Fruit fly (Drosophila melanogaster) whole organism, embryonic: ENCODE data around the gene CG42781.

ENCODE experiments used
- ATbp ChIP-seq: fragments of 200-800 bp; sonication (Bioruptor generic); optimal IDR thresholded peaks from 2 replicates; lab custom pipeline; 2017; ENCODE audit warnings: missing biosample characterization, mild to moderate bottlenecking, missing genetic modification characterization, missing genetic modification reagents
- BEAF-32 ChIP-seq: fragments of 200-800 bp; sonication (Bioruptor generic); optimal IDR thresholded peaks from 3 replicates; lab custom pipeline; 2017; ENCODE audit warnings: missing biosample characterization, missing genetic modification characterization, mild to moderate bottlenecking, moderate library complexity, missing genetic modification reagents
- CG10267 ChIP-seq: fragments of 200-800 bp; sonication (Bioruptor generic); optimal IDR thresholded peaks from 2 replicates; lab custom pipeline; 2018; ENCODE audit warnings: missing biosample characterization, mild to moderate bottlenecking, missing genetic modification characterization, moderate library complexity
- CG10431 ChIP-seq: fragments of 200-800 bp; sonication (Bioruptor generic); optimal IDR thresholded peaks from 3 replicates; lab custom pipeline; 2018; ENCODE audit warnings: missing biosample characterization, mild to moderate bottlenecking, missing genetic modification characterization
- CG11456 ChIP-seq: fragments of 200-800 bp; sonication (Bioruptor generic); IDR thresholded peaks from 3 replicates; pipeline ENCODE4 v1.3.6; 2022; ENCODE audit warnings: missing biosample characterization, missing genetic modification characterization
- CG12744 ChIP-seq: fragments of 200-800 bp; sonication (Bioruptor generic); optimal IDR thresholded peaks from 2 replicates; lab custom pipeline; 2016; ENCODE audit warnings: missing biosample characterization, missing genetic modification characterization
- CG16815 ChIP-seq: fragments of 200-800 bp; sonication (Bioruptor generic); optimal IDR thresholded peaks from 3 replicates; lab custom pipeline; 2017; ENCODE audit warnings: missing biosample characterization, mild to moderate bottlenecking, missing genetic modification characterization
- CG16863 ChIP-seq: fragments of 200-800 bp; sonication (Bioruptor generic); optimal IDR thresholded peaks from 3 replicates; lab custom pipeline; 2016; ENCODE audit warnings: missing biosample characterization, missing genetic modification characterization
- CG18764 ChIP-seq: fragments of 200-800 bp; sonication (Bioruptor generic); optimal IDR thresholded peaks from 3 replicates; lab custom pipeline; 2016; ENCODE audit warnings: missing biosample characterization, missing genetic modification characterization
- CG2712 ChIP-seq: fragments of 200-800 bp; optimal IDR thresholded peaks from 3 replicates; lab custom pipeline; 2019; ENCODE audit warnings: missing biosample characterization, mild to moderate bottlenecking, missing genetic modification characterization, moderate library complexity
- CG3065 ChIP-seq: fragments of 200-800 bp; sonication (Bioruptor generic); optimal IDR thresholded peaks from 2 replicates; lab custom pipeline; 2016; ENCODE audit warnings: missing biosample characterization, missing genetic modification characterization
- CG3163 ChIP-seq: fragments of 200-800 bp; sonication (Bioruptor generic); optimal IDR thresholded peaks from 3 replicates; lab custom pipeline; 2016; ENCODE audit warnings: missing biosample characterization, missing genetic modification characterization
- CG33557 ChIP-seq: fragments of 200-800 bp; sonication (Bioruptor generic); optimal IDR thresholded peaks from 2 replicates; lab custom pipeline; 2019; ENCODE audit warnings: missing biosample characterization, mild to moderate bottlenecking, missing genetic modification characterization, moderate library complexity
- CG34376 ChIP-seq: fragments of 200-800 bp; sonication (Bioruptor generic); optimal IDR thresholded peaks from 2 replicates; lab custom pipeline; 2018; ENCODE audit warnings: missing biosample characterization, mild to moderate bottlenecking, missing genetic modification characterization
- CG4820 ChIP-seq: fragments of 200-800 bp; sonication (Bioruptor generic); optimal IDR thresholded peaks from 3 replicates; lab custom pipeline; 2016; ENCODE audit warnings: missing biosample characterization, missing genetic modification characterization
- CG5953 ChIP-seq: fragments of 200-800 bp; sonication (Bioruptor generic); IDR thresholded peaks from 2 replicates; pipeline ENCODE4 v1.3.6; 2022; ENCODE audit warnings: missing biosample characterization, missing genetic modification characterization
- CG8765 ChIP-seq: fragments of 200-800 bp; sonication (Bioruptor generic); IDR thresholded peaks from 2 replicates; pipeline ENCODE4 v1.3.6; 2022; ENCODE audit warnings: missing biosample characterization, missing genetic modification characterization
- CG8924 ChIP-seq: fragments of 200-800 bp; optimal IDR thresholded peaks from 3 replicates; lab custom pipeline; 2019; ENCODE audit warnings: missing biosample characterization, mild to moderate bottlenecking, missing genetic modification characterization, moderate library complexity
- CTCF ChIP-seq: fragments of 200-800 bp; sonication (Bioruptor generic); optimal IDR thresholded peaks from 2 replicates; lab custom pipeline; 2017; ENCODE audit warnings: missing biosample characterization, mild to moderate bottlenecking, missing genetic modification characterization, moderate library complexity
- CoRest ChIP-seq: fragments of 200-800 bp; sonication (Bioruptor generic); optimal IDR thresholded peaks from 3 replicates; lab custom pipeline; 2018; ENCODE audit warnings: missing biosample characterization, mild to moderate bottlenecking, missing genetic modification characterization, moderate library complexity
- E2f1 ChIP-seq: fragments of 200-800 bp; sonication (Bioruptor generic); IDR thresholded peaks from 2 replicates; pipeline ENCODE4 v1.3.6; 2022; ENCODE audit warnings: missing biosample characterization, missing genetic modification characterization
- H2.0 ChIP-seq: fragments of 200-800 bp; sonication (Bioruptor generic); IDR thresholded peaks from 2 replicates; pipeline ENCODE4 v1.3.6; 2022; ENCODE audit warnings: missing biosample characterization, missing genetic modification characterization
- HLH3B ChIP-seq: fragments of 200-800 bp; sonication (Bioruptor generic); IDR thresholded peaks from 2 replicates; pipeline ENCODE4 v1.3.6; 2022; ENCODE audit warnings: missing biosample characterization, missing genetic modification characterization
- Hand ChIP-seq: fragments of 200-800 bp; sonication (Bioruptor generic); optimal IDR thresholded peaks from 2 replicates; lab custom pipeline; 2017; ENCODE audit warnings: mild to moderate bottlenecking, missing biosample characterization, missing genetic modification reagents, missing genetic modification characterization
- HmgD ChIP-seq: fragments of 200-800 bp; sonication (Bioruptor generic); optimal IDR thresholded peaks from 3 replicates; lab custom pipeline; 2016; ENCODE audit warnings: missing biosample characterization, missing genetic modification characterization
- Neu2 ChIP-seq: fragments of 200-800 bp; sonication (Bioruptor generic); optimal IDR thresholded peaks from 3 replicates; lab custom pipeline; 2016; ENCODE audit warnings: missing biosample characterization, missing genetic modification characterization, borderline replicate concordance
- Ptx1 ChIP-seq: fragments of 200-800 bp; sonication (Bioruptor generic); IDR thresholded peaks from 2 replicates; pipeline ENCODE4 v1.3.6; 2022; ENCODE audit warnings: missing biosample characterization, missing genetic modification characterization
- Ravus ChIP-seq: fragments of 200-800 bp; sonication (Bioruptor generic); IDR thresholded peaks from 2 replicates; pipeline ENCODE4 v1.3.6; 2022; ENCODE audit warnings: missing biosample characterization, missing genetic modification characterization
- Scr ChIP-seq: fragments of 200-800 bp; sonication (Bioruptor generic); IDR thresholded peaks from 2 replicates; pipeline ENCODE4 v1.3.6; 2022; ENCODE audit warnings: missing biosample characterization, missing genetic modification characterization; ENCODE audit not compliant: partially characterized antibody
- Spps ChIP-seq: fragments of 200-800 bp; sonication (Bioruptor generic); optimal IDR thresholded peaks from 2 replicates; lab custom pipeline; 2018; ENCODE audit warnings: missing biosample characterization, mild to moderate bottlenecking, missing genetic modification characterization
- YL-1 ChIP-seq: fragments of 200-800 bp; sonication (Bioruptor generic); optimal IDR thresholded peaks from 3 replicates; lab custom pipeline; 2017; ENCODE audit warnings: missing biosample characterization, mild to moderate bottlenecking, missing genetic modification characterization
- amos ChIP-seq: fragments of 200-800 bp; sonication (Bioruptor generic); IDR thresholded peaks from 2 replicates; pipeline ENCODE4 v1.3.6; 2022; ENCODE audit warnings: missing biosample characterization, missing genetic modification characterization; ENCODE audit not compliant: partially characterized antibody
- aop ChIP-seq: fragments of 200-800 bp; sonication (Bioruptor generic); IDR thresholded peaks from 2 replicates; pipeline ENCODE4 v1.3.6; 2022; ENCODE audit warnings: missing biosample characterization, missing genetic modification characterization
- ato ChIP-seq: fragments of 200-800 bp; sonication (Bioruptor generic); IDR thresholded peaks from 2 replicates; pipeline ENCODE4 v1.3.6; 2022; ENCODE audit warnings: missing biosample characterization, missing genetic modification characterization; ENCODE audit not compliant: partially characterized antibody
- az2 ChIP-seq: fragments of 200-800 bp; sonication (Bioruptor generic); optimal IDR thresholded peaks from 3 replicates; lab custom pipeline; 2016; ENCODE audit warnings: missing biosample characterization, missing genetic modification characterization
- cato ChIP-seq: fragments of 200-800 bp; sonication (Bioruptor generic); optimal IDR thresholded peaks from 2 replicates; lab custom pipeline; 2016; ENCODE audit warnings: missing biosample characterization, missing genetic modification characterization, borderline replicate concordance
- corto ChIP-seq: fragments of 200-800 bp; sonication (Bioruptor generic); optimal IDR thresholded peaks from 2 replicates; lab custom pipeline; 2016; ENCODE audit warnings: missing biosample characterization, mild to moderate bottlenecking, missing genetic modification characterization, moderate library complexity
- da ChIP-seq: fragments of 200-800 bp; sonication (Bioruptor generic); optimal IDR thresholded peaks from 2 replicates; lab custom pipeline; 2016; ENCODE audit warnings: missing biosample characterization, missing genetic modification characterization
- dati ChIP-seq: fragments of 200-800 bp; sonication (Bioruptor generic); IDR thresholded peaks from 2 replicates; pipeline ENCODE4 v1.3.6; 2022; ENCODE audit warnings: missing biosample characterization, missing genetic modification characterization
- dmrt11E ChIP-seq: fragments of 200-800 bp; sonication (Bioruptor generic); optimal IDR thresholded peaks from 3 replicates; lab custom pipeline; 2018; ENCODE audit warnings: missing biosample characterization, mild to moderate bottlenecking, missing genetic modification characterization, moderate library complexity
- hth ChIP-seq: fragments of >200 bp; optimal IDR thresholded peaks from 2 replicates; lab custom pipeline; 2017; ENCODE audit warnings: inconsistent platforms
- kah ChIP-seq: fragments of 200-800 bp; sonication (Bioruptor generic); optimal IDR thresholded peaks from 2 replicates; lab custom pipeline; 2018; ENCODE audit warnings: missing biosample characterization, mild to moderate bottlenecking, missing genetic modification characterization
- luna ChIP-seq: fragments of 200-800 bp; sonication (Bioruptor generic); optimal IDR thresholded peaks from 2 replicates; lab custom pipeline; 2016; ENCODE audit warnings: missing biosample characterization, missing genetic modification characterization
- nom ChIP-seq: fragments of 200-800 bp; sonication (Bioruptor generic); optimal IDR thresholded peaks from 2 replicates; lab custom pipeline; 2017; ENCODE audit warnings: missing biosample characterization, missing genetic modification characterization, mild to moderate bottlenecking, moderate library complexity, missing genetic modification reagents
- org-1 ChIP-seq: fragments of 200-800 bp; sonication (Bioruptor generic); optimal IDR thresholded peaks from 2 replicates; lab custom pipeline; 2017; ENCODE audit warnings: missing biosample characterization, missing genetic modification characterization
- pum ChIP-seq: fragments of 200-800 bp; sonication (Bioruptor generic); optimal IDR thresholded peaks from 2 replicates; lab custom pipeline; 2016; ENCODE audit warnings: missing biosample characterization, missing genetic modification characterization
- sens-2 ChIP-seq: fragments of 200-800 bp; sonication (Bioruptor generic); IDR thresholded peaks from 2 replicates; pipeline ENCODE4 v1.3.6; 2022; ENCODE audit warnings: missing biosample characterization, missing genetic modification characterization
- sqz ChIP-seq: fragments of 200-800 bp; sonication (Bioruptor generic); optimal IDR thresholded peaks from 3 replicates; lab custom pipeline; 2018; ENCODE audit warnings: missing biosample characterization, mild to moderate bottlenecking, missing genetic modification characterization
- tio ChIP-seq: fragments of 200-800 bp; sonication (Bioruptor generic); optimal IDR thresholded peaks from 2 replicates; lab custom pipeline; 2017; ENCODE audit warnings: missing biosample characterization, missing genetic modification characterization, inconsistent platforms
- vfl ChIP-seq: fragments of 200-800 bp; sonication (Bioruptor generic); optimal IDR thresholded peaks from 2 replicates; lab custom pipeline; 2016; ENCODE audit warnings: missing biosample characterization, missing genetic modification characterization
- wdn ChIP-seq: fragments of 200-800 bp; sonication (Bioruptor generic); IDR thresholded peaks from 2 replicates; pipeline ENCODE4 v1.3.6; 2022; ENCODE audit warnings: missing biosample characterization, missing genetic modification characterization
- zfh2 ChIP-seq: fragments of 200-800 bp; sonication (Bioruptor generic); optimal IDR thresholded peaks from 2 replicates; lab custom pipeline; 2016; ENCODE audit warnings: missing biosample characterization, missing genetic modification characterization

The CG42781 gene

DNA sequence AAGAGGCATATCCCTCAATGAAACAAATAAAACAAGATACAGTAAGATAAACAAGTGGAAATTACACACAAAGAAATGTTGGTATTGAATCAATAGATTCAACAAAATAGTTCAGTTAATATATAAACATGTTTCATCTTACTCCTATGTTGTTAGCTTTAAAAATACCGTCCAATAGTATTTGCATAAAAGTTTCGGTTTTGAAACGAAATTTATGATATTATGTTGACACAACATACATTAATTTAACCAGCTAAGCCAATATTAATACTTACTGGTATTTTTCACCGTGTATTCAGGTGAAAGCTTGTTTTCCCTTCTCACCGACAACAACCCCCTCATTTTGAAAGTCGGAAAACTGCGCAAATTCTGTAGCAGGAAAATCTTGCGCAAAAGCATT lies 44.3 kb downstream of the CG42781 start (continued):
- no peak for TF ChIP-seq amos (GFP tag; lab: Robert Waterston, UW)
- peak; percentile 27 for TF ChIP-seq CG4820 (GFP tag; lab: Kevin White, UChicago)
- TF ChIP-seq corto (GFP tag; lab: Kevin White, UChicago): no peak
- peak; percentile 43 for TF ChIP-seq pum (GFP tag; lab: Kevin White, UChicago)
- TF ChIP-seq ATbp (GFP tag; lab: Kevin White, UChicago): peak; percentile 81
- peak; percentile 58; the same call in 1 of the 2 replicates for TF ChIP-seq HLH3B
- TF ChIP-seq luna (GFP tag; lab: Kevin White, UChicago): peak; percentile 26
- peak; percentile 51 for TF ChIP-seq CG10267
- no peak for TF ChIP-seq Neu2 (GFP tag; lab: Kevin White, UChicago)
- TF ChIP-seq CG3163 (GFP tag; lab: Kevin White, UChicago): no peak
- no peak for TF ChIP-seq sens-2 (GFP tag; lab: Robert Waterston, UW)
- TF ChIP-seq tio (GFP tag; lab: Kevin White, UChicago): peak; percentile 34
- TF ChIP-seq zfh2 (GFP tag; lab: Kevin White, UChicago): peak; percentile 8
- peak; percentile 70 for TF ChIP-seq CG2712
- no peak for TF ChIP-seq CG5953 (GFP tag; lab: Robert Waterston, UW)
- peak; percentile 63 for TF ChIP-seq CG34376 (GFP tag; lab: Kevin White, UChicago)
- TF ChIP-seq CG16863: no peak
- TF ChIP-seq sqz (GFP tag; lab: Kevin White, UChicago): peak; percentile 5
- no peak for TF ChIP-seq BEAF-32 (GFP tag; lab: Kevin White, UChicago)
- peak; percentile 31 for TF ChIP-seq dmrt11E (tag; lab: Kevin White, UChicago)
- TF ChIP-seq H2.0 (GFP tag; lab: Robert Waterston, UW): no peak
- TF ChIP-seq cato (GFP tag; lab: Kevin White, UChicago): peak; percentile 23
- TF ChIP-seq aop: no peak
- TF ChIP-seq Ptx1: peak; percentile 48
- peak; percentile 35 for TF ChIP-seq Spps (tag; lab: Kevin White, UChicago)
- TF ChIP-seq da (GFP tag; lab: Kevin White, UChicago): no peak
- no peak for TF ChIP-seq dati (GFP tag; lab: Robert Waterston, UW)
- no peak for TF ChIP-seq ato (GFP tag; lab: Robert Waterston, UW)
- peak; percentile 39 for TF ChIP-seq CG33557 (GFP tag; lab: Kevin White, UChicago)
- peak; percentile 61 for TF ChIP-seq az2 (GFP tag; lab: Kevin White, UChicago)
- TF ChIP-seq CG18764 (GFP tag; lab: Kevin White, UChicago): peak; percentile 34
- TF ChIP-seq Scr (GFP tag; lab: Robert Waterston, UW): no peak
- TF ChIP-seq CG8765 (GFP tag; lab: Robert Waterston, UW): no peak
- TF ChIP-seq HmgD (GFP tag; lab: Kevin White, UChicago): no peak
- peak; percentile 39 for TF ChIP-seq Hand (GFP tag; lab: Kevin White, UChicago)
- TF ChIP-seq wdn: no peak
- TF ChIP-seq vfl (GFP tag; lab: Kevin White, UChicago): peak; percentile 17
- no peak for TF ChIP-seq CTCF
- peak; percentile 26 for TF ChIP-seq CG12744
- TF ChIP-seq CG8924 (tag; lab: Kevin White, UChicago): peak; percentile 60
- TF ChIP-seq hth: no peak
- TF ChIP-seq org-1 (GFP tag; lab: Kevin White, UChicago): peak; percentile 65
- 0 out of 3 replicates have a peak, but pooled peaks have one; percentile 58 for TF ChIP-seq CG11456 (GFP tag; lab: Robert Waterston, UW)
- TF ChIP-seq Ravus (GFP tag; lab: Robert Waterston, UW): no peak
- TF ChIP-seq CG16815 (GFP tag; lab: Kevin White, UChicago): no peak
- TF ChIP-seq CoRest (tag; lab: Kevin White, UChicago): peak; percentile 70
- no peak for TF ChIP-seq CG3065
- TF ChIP-seq CG10431 (GFP tag; lab: Kevin White, UChicago): no peak
- peak; percentile 37 for TF ChIP-seq kah (GFP tag; lab: Kevin White, UChicago)
- TF ChIP-seq nom (GFP tag; lab: Kevin White, UChicago): no peak
- TF ChIP-seq YL-1 (GFP tag; lab: Kevin White, UChicago): peak; percentile 13
- TF ChIP-seq E2f1 (GFP tag; lab: Robert Waterston, UW): no peak
